Fruit fly (Drosophila melanogaster) Kc167 (cell line): ENCODE results near the gene CG7968.

Source experiments
- Myc ChIP-seq: fragments of >200 bp; optimal IDR thresholded peaks from 2 replicates; lab custom pipeline; 2017; ENCODE audit warnings: missing external identifiers
- Sin3A ChIP-seq: fragments of >200 bp; optimal IDR thresholded peaks from 2 replicates; lab custom pipeline; 2018; ENCODE audit warnings: missing external identifiers
- h ChIP-seq: fragments of >200 bp; optimal IDR thresholded peaks from 3 replicates; lab custom pipeline; 2018; ENCODE audit warnings: missing external identifiers
- insv ChIP-seq: fragments of >200 bp; optimal IDR thresholded peaks from 3 replicates; lab custom pipeline; 2018; ENCODE audit warnings: missing external identifiers
- psq ChIP-seq: fragments of >200 bp; optimal IDR thresholded peaks from 2 replicates; lab custom pipeline; 2017; ENCODE audit warnings: missing external identifiers
- ttk ChIP-seq: sonication (Bioruptor generic); optimal IDR thresholded peaks from 2 replicates; lab custom pipeline; 2017; ENCODE audit warnings: missing external identifiers

Gene CG7968

DNA sequence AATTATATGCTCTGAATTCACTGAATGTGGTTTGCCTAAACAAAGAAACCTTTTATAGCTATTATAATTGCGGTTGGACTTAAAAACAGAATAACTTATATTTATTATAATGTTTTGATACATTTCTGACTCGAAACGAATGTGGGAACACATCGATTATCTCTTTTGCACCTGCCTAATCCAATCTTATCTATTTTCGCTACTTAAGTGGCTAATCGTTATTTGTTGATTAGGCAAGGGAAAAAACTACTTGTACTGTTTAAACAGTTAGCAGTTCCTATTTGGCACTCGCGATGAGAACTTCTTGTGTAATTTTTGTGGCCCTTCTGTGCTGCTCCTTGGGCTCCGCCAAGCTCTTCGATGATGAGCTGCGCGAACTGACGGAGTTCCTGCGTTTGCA lies at the start of gene CG7968:
Gene CG7968, plus strand, starts transcription at position 276 of the 400 bp plus-strand sequence.
- TF ChIP-seq psq (lab: Kevin White, UChicago) (no peak), insv (lab: Kevin White, UChicago) (no peak), ttk (lab: Kevin White, UChicago) (no peak), Sin3A (lab: Kevin White, UChicago) (no peak), Myc (lab: Kevin White, UChicago) (no peak), h (no peak)

DNA sequence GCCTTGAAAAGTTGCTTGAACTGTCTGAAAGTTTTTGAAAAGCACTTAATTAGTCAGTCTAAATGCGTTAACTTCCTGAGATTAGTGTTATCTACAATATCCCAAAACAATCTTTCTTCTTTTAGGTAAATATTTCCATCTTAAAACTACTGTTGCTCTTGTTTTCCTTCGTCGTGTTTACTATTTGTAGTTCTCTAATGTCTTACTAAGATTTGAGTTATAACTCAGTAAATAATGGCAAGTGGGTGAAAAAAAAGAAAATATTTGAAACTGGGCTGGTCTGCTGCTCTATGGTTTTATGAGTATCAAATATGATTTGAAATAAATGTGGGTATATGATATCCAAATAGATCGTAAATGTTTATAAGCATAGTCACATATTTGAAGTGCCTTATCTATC lies 48.0 kb upstream of the CG7968 start:
- no peak for TF ChIP-seq Myc (lab: Kevin White, UChicago)
- TF ChIP-seq Sin3A (lab: Kevin White, UChicago), result no peak
- TF ChIP-seq h, result no peak
- TF ChIP-seq insv (lab: Kevin White, UChicago), result no peak
- TF ChIP-seq psq (lab: Kevin White, UChicago), result no peak
- no peak for TF ChIP-seq ttk (lab: Kevin White, UChicago)

DNA sequence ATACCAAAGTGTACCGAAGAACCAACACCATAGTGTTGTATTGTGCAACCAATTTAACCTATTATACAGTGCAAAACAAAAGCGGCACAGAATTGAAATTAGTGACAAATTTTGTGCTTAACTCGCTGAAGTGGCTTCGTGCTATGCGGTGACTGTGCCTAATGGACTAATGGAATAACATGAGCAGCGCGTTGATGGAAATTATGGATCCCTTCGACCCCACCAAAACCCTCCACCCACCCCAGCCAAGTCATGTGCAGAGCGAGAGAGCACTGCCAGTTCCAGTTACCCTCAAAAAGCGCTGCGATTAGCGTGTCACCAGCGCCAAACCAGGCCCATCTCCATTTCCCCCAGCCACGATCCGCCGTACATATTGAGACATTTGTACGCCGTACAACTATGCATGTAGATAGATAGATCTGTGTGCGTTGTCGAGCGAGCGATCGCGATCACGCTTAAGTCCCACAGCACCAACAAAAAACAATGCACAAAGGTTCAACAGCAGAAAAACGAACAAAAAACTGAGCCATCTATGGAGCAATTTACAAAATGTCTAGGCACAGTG lies 47.0 kb upstream of the CG7968 start:
- no peak for TF ChIP-seq Sin3A (lab: Kevin White, UChicago)
- TF ChIP-seq psq (lab: Kevin White, UChicago), result no peak
- no peak for TF ChIP-seq ttk (lab: Kevin White, UChicago)
- no peak for TF ChIP-seq insv (lab: Kevin White, UChicago)
- no peak for TF ChIP-seq Myc (lab: Kevin White, UChicago)
- TF ChIP-seq h, result no peak

DNA sequence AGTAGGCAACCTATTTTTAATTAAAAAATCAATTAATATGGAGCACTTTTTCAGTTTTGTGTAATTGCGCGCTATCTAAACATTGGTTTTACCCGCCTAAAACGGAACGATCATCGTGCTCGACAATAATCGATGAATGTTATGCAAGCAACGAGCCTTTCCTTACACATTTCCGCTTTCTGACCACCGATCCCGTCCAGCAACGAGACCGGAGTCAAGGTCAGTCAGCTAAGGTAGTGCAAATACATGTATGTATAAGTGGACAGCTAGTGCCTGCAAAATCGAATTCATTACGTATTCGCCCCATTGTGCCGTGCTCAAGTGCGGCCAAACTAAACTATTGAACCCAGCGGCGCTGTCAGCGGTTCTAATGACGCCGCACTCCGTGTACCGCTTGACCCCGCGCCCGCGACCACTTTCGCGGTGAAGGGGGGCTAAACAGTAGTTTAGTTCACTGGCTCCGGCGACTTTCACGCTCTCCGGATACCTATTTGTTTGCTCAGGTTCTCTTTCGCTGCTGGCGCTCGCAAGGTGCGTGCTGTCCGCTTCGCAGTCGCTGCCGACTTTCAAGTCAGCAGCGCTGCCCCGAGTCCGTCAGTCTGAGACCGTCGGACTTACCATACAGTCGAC lies 46.1 kb upstream of the CG7968 start, which contains the start of gene CAH1:
Gene CAH1, plus strand, starts transcription at position 595 of the 630 bp plus-strand sequence.
- TF ChIP-seq insv (lab: Kevin White, UChicago) (no peak), Myc (lab: Kevin White, UChicago) (no peak), Sin3A (lab: Kevin White, UChicago) (no peak), psq (lab: Kevin White, UChicago) (no peak)

DNA sequence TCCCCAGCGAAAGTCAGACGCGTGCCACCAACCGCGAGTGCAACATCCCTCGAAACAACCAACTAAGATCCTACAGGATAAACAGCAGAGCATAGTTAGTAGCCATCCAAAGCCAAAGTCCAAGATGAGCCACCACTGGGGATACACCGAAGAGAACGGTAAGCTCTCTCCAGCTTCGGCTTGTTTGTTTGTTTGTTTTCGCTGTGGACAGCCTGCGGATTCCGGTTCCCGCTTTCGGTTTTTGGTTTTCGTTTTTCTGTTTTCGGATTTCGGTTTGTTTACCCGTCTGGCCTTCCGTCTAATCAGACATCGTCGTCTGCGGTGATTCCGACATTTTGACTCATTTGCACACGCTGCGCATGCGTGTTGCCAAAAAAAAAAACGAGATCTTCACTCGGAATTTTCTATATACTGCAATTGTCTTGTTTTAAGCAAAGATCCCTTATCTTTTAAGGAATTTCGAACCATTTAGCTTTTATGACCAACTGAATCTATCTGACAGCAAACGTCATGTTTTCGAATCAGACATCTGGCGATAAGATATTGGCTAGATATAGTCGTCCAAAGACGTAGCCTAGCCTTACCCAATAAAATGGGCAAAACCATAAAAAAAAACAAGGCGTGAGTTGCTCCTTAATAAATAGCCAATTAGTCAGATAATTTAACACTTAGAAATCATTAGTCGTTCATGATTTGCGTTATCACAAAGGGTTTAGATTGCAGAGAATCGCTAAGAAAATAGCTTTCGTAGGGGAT lies 45.2 kb upstream of the CG7968 start:
- no peak for TF ChIP-seq Sin3A (lab: Kevin White, UChicago)
- TF ChIP-seq h, result no peak
- TF ChIP-seq psq (lab: Kevin White, UChicago), result no peak
- no peak for TF ChIP-seq Myc (lab: Kevin White, UChicago)
- no peak for TF ChIP-seq ttk (lab: Kevin White, UChicago)
- no peak for TF ChIP-seq insv (lab: Kevin White, UChicago)

DNA sequence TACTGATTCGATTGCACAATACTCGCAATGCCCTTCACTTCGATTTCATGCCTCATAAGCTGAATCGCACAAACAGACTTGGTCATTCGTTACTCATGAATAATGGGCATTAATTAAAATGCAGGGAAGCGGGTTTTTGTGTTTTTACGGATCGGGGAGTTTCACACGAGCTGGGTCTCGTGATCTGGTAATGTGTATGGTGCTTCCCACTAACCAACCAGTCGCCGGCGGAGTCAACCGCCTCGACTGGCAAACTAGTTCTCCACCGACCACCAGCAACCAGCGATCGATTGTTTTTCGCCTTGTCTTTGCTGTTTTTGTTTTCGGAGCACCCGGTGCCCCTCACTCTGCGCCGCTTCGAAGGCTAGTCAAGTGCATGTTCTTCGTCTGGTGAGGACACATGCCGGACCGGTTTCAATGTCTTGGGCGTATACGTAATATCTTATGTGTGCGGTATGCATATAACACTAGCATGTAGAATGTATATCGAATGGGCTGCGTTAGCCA lies 44.6 kb upstream of the CG7968 start:
- no peak for TF ChIP-seq h
- TF ChIP-seq psq (lab: Kevin White, UChicago), result no peak
- no peak for TF ChIP-seq Myc (lab: Kevin White, UChicago)
- no peak for TF ChIP-seq insv (lab: Kevin White, UChicago)
- TF ChIP-seq ttk (lab: Kevin White, UChicago), result no peak
- TF ChIP-seq Sin3A (lab: Kevin White, UChicago), result no peak

DNA sequence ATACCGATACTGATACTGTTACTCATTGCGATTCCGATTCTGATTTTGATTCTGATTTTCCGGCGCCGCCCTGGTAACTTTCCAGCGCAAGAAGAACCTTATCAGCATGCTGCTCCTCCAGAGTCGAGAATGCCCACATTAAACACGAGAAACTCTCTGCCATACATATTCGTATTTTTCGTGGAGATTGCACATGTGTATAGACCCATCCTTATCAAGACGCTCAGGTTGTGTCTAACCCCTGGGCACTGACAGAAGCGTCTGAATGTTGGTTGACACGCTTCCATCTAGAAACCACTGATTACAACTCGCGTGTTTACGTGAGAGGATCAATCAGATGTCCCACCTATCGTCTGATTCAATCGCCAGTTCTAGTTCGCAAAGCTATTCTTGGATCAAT lies 44.0 kb upstream of the CG7968 start:
- TF ChIP-seq Myc (lab: Kevin White, UChicago) (no peak), ttk (lab: Kevin White, UChicago) (no peak), h (no peak), Sin3A (lab: Kevin White, UChicago) (no peak), psq (lab: Kevin White, UChicago) (no peak), insv (lab: Kevin White, UChicago) (no peak)

DNA sequence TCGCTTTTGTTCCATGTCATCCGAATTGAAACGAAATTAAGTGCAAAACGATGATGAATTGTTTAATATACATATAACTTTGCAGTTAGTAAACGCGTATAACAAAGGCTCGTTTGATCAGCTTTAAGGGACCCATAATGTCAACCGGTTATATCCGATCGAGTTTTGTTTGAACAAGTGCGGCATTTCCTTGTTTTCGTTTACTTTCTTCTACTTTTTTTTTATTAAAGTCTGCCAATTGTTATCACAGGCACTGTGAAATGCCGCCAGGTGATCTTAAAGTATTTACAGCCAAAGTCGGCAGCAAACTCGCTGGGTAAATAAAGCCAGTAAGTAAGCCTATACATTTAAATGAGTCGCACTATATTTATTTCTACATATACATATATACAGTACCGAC lies 42.1 kb upstream of the CG7968 start:
- TF ChIP-seq insv (lab: Kevin White, UChicago) (no peak), Sin3A (lab: Kevin White, UChicago) (no peak), h (no peak), psq (lab: Kevin White, UChicago) (no peak), Myc (lab: Kevin White, UChicago) (no peak), ttk (lab: Kevin White, UChicago) (no peak)

DNA sequence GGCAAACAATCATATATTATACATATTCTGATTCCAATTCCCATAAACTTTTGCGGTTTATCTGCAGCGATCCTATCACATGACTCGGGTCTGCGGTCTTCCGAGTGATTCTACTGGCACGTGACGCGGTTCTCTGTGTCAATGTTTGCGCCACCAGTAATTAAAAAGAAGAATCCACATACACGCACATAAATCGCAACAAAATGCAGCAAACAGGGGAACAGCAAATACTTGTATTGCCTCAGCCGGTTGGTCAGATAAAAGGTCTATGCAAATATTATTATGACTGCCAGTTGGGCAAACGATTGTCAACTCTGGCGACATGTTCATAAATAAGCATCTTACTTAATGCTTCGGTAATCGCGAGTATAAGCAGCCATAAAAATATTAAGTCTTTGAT lies 41.2 kb upstream of the CG7968 start:
- TF ChIP-seq h (no peak), Myc (lab: Kevin White, UChicago) (no peak), Sin3A (lab: Kevin White, UChicago) (no peak), ttk (lab: Kevin White, UChicago) (no peak), psq (lab: Kevin White, UChicago) (no peak), insv (lab: Kevin White, UChicago) (no peak)

DNA sequence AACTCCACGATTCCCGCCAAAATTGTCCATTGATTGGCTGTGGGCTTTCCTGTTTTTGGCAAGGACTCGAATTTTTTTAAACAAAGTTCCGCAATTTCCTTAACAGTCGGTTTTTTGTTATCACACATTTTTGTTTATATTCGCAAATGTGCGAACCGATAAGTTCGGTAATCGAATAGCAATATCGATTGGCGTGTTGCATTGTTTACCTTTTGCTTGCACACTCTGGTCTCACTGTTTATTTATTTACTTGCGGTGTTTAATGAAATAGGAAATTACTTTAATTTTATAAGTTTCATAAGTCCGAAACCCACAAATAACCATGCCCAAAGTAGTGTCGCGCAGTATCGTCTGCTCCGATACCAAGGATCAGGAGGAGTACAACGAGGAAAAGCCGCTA lies 37.9 kb upstream of the CG7968 start, which contains the start of the genes Adat1 and CG16865:
Gene Adat1, minus strand, starts transcription at position 152 of the 400 bp plus-strand sequence.
Gene CG16865, plus strand, starts transcription at position 200 of the 400 bp plus-strand sequence.
- TF ChIP-seq insv (lab: Kevin White, UChicago) (no peak), h (no peak), psq (lab: Kevin White, UChicago) (no peak), ttk (lab: Kevin White, UChicago) (no peak), Myc (lab: Kevin White, UChicago) (no peak), Sin3A (lab: Kevin White, UChicago) (no peak)

DNA sequence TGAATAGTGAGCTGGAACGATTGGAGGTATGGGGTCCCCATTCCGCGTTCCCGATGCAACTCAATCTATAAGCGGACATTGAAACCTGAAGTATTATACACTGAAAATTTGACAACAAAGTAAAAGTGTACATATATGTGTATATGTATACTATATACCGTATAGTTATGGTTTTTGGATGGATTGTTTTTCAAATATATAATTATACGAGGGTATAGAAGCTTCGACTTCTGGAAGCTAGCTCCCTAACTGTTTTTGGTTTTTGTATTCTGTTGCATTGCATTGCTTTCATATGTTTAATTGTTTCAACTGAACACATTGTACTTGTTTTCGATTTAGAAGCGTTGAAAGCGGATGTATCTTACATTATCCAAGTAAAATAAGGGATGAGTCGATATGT lies 36.0 kb upstream of the CG7968 start, which contains the start of gene CG16888:
Gene CG16888, minus strand, starts transcription at position 101 of the 400 bp plus-strand sequence.
- TF ChIP-seq Sin3A (lab: Kevin White, UChicago), result no peak
- TF ChIP-seq ttk (lab: Kevin White, UChicago), result no peak
- TF ChIP-seq Myc (lab: Kevin White, UChicago), result no peak
- no peak for TF ChIP-seq h
- TF ChIP-seq psq (lab: Kevin White, UChicago), result no peak
- no peak for TF ChIP-seq insv (lab: Kevin White, UChicago)
